Fruit fly (Drosophila melanogaster) whole organism, pupa: Measurements from ENCODE around the gene Kap3.
A peak's percentile ranks its signal among the peaks of the same experiment; 100 is the strongest.

Experiments
- CG10348 ChIP-seq: fragments of 200-800 bp; sonication (Bioruptor generic); IDR thresholded peaks from 2 replicates; pipeline ENCODE4 v1.3.6; 2022; ENCODE audit warnings: missing biosample characterization, missing genetic modification characterization
- CG12605 ChIP-seq: fragments of 200-800 bp; sonication (Bioruptor generic); IDR thresholded peaks from 2 replicates; pipeline ENCODE4 v1.3.6; 2022; ENCODE audit warnings: missing biosample characterization, missing genetic modification characterization
- CG13204 ChIP-seq: fragments of 200-800 bp; sonication (Bioruptor generic); optimal IDR thresholded peaks from 2 replicates; lab custom pipeline; 2018; ENCODE audit warnings: missing biosample characterization, mild to moderate bottlenecking, missing genetic modification characterization, moderate library complexity
- CG14655 ChIP-seq: fragments of 200-800 bp; sonication (Bioruptor generic); optimal IDR thresholded peaks from 3 replicates; lab custom pipeline; 2017; ENCODE audit warnings: mild to moderate bottlenecking, missing biosample characterization, missing genetic modification reagents, missing genetic modification characterization
- CG15710 ChIP-seq: fragments of 200-800 bp; sonication (Bioruptor generic); optimal IDR thresholded peaks from 2 replicates; lab custom pipeline; 2018; ENCODE audit warnings: missing biosample characterization, mild to moderate bottlenecking, missing genetic modification characterization, moderate library complexity
- CG17806 ChIP-seq: fragments of 200-800 bp; sonication (Bioruptor generic); optimal IDR thresholded peaks from 2 replicates; lab custom pipeline; 2018; ENCODE audit warnings: missing biosample characterization, mild to moderate bottlenecking, missing genetic modification characterization, moderate library complexity
- CG32121 ChIP-seq: fragments of 200-800 bp; sonication (Bioruptor generic); IDR thresholded peaks from 2 replicates; pipeline ENCODE4 v1.3.6; 2022; ENCODE audit warnings: missing biosample characterization, missing genetic modification characterization
- CG34367 ChIP-seq: fragments of 200-800 bp; sonication (Bioruptor generic); optimal IDR thresholded peaks from 2 replicates; lab custom pipeline; 2018; ENCODE audit warnings: missing biosample characterization, mild to moderate bottlenecking, missing genetic modification characterization
- CG4496 ChIP-seq: fragments of 200-800 bp; sonication (Bioruptor generic); IDR thresholded peaks from 3 replicates; pipeline ENCODE4 v1.3.6; 2022; ENCODE audit warnings: missing biosample characterization, missing genetic modification characterization
- CG8159 ChIP-seq: fragments of 200-800 bp; sonication (Bioruptor generic); optimal IDR thresholded peaks from 3 replicates; lab custom pipeline; 2018; ENCODE audit warnings: missing biosample characterization, mild to moderate bottlenecking, missing genetic modification characterization, moderate library complexity
- CG8301 ChIP-seq: fragments of 200-800 bp; sonication (Bioruptor generic); optimal IDR thresholded peaks from 2 replicates; lab custom pipeline; 2018; ENCODE audit warnings: missing biosample characterization, mild to moderate bottlenecking, missing genetic modification characterization
- CG9948 ChIP-seq: fragments of 200-800 bp; sonication (Bioruptor generic); optimal IDR thresholded peaks from 2 replicates; lab custom pipeline; 2018; ENCODE audit warnings: missing biosample characterization, mild to moderate bottlenecking, missing genetic modification characterization, moderate library complexity
- D1 ChIP-seq: fragments of 200-800 bp; sonication (Bioruptor generic); optimal IDR thresholded peaks from 2 replicates; lab custom pipeline; 2018; ENCODE audit warnings: missing biosample characterization, mild to moderate bottlenecking, missing genetic modification characterization, moderate library complexity
- EcR ChIP-seq: fragments of 200-800 bp; sonication (Bioruptor generic); optimal IDR thresholded peaks from 3 replicates; lab custom pipeline; 2019; ENCODE audit warnings: missing biosample characterization, missing genetic modification characterization, mild to moderate bottlenecking, moderate library complexity, missing genetic modification reagents
- Ets98B ChIP-seq: fragments of 200-800 bp; sonication (Bioruptor generic); IDR thresholded peaks from 2 replicates; pipeline ENCODE4 v1.3.6; 2022; ENCODE audit warnings: missing biosample characterization, missing genetic modification characterization
- Pif1A ChIP-seq: fragments of 200-800 bp; sonication (Bioruptor generic); optimal IDR thresholded peaks from 3 replicates; lab custom pipeline; 2016; ENCODE audit warnings: missing biosample characterization, missing genetic modification characterization
- Pif1B ChIP-seq: fragments of 200-800 bp; sonication (Bioruptor generic); optimal IDR thresholded peaks from 3 replicates; lab custom pipeline; 2016; ENCODE audit warnings: missing biosample characterization, missing genetic modification characterization
- Snoo ChIP-seq: fragments of 200-800 bp; sonication (Bioruptor generic); optimal IDR thresholded peaks from 3 replicates; lab custom pipeline; 2017; ENCODE audit warnings: missing biosample characterization, mild to moderate bottlenecking, missing genetic modification characterization, inconsistent platforms
- fd96Ca ChIP-seq: fragments of 200-800 bp; sonication (Bioruptor generic); IDR thresholded peaks from 3 replicates; pipeline ENCODE4 v1.3.6; 2022; ENCODE audit warnings: missing biosample characterization, missing genetic modification characterization
- gl ChIP-seq: fragments of 200-800 bp; sonication (Bioruptor generic); optimal IDR thresholded peaks from 2 replicates; lab custom pipeline; 2018; ENCODE audit warnings: missing biosample characterization, mild to moderate bottlenecking, missing genetic modification characterization
- rn ChIP-seq: fragments of 200-800 bp; sonication (Bioruptor generic); IDR thresholded peaks from 2 replicates; pipeline ENCODE4 v1.3.6; 2022; ENCODE audit warnings: missing biosample characterization, missing genetic modification characterization

The Kap3 gene

dm6 chrX:11339868-11340548, at the start of gene Kap3, which contains the start of gene CG34348:
Gene Kap3, minus strand, starts transcription at chrX:11340084.
Gene CG34348, plus strand, starts transcription at chrX:11339873.
- TF ChIP-seq CG8301 (tag; lab: Kevin White, UChicago), result no peak
- peak; percentile 19 for TF ChIP-seq CG14655 (GFP tag; lab: Kevin White, UChicago)
- TF ChIP-seq Snoo (tag; lab: Kevin White, UChicago), result peak; percentile 40
- TF ChIP-seq CG13204 (GFP tag; lab: Kevin White, UChicago), result no peak
- TF ChIP-seq Pif1A, result peak; percentile 47
- peak; percentile 9; the same call in 1 of the 3 replicates for TF ChIP-seq CG4496 (GFP tag; lab: Robert Waterston, UW)
- no peak for TF ChIP-seq Pif1B (GFP tag; lab: Kevin White, UChicago)
- no peak for TF ChIP-seq CG10348 (GFP tag; lab: Robert Waterston, UW)
- TF ChIP-seq CG12605 (GFP tag; lab: Robert Waterston, UW), result peak; percentile 75
- TF ChIP-seq CG32121 (GFP tag; lab: Robert Waterston, UW), result peak; percentile 60; the same call in 1 of the 2 replicates

dm6 chrX:11385498-11385897, 45.6 kb upstream of the Kap3 start:
- TF ChIP-seq fd96Ca (GFP tag; lab: Robert Waterston, UW) (no peak), Pif1A (no peak), CG15710 (no peak), CG8301 (tag; lab: Kevin White, UChicago) (no peak), D1 (no peak), gl (tag; lab: Kevin White, UChicago) (no peak), Snoo (tag; lab: Kevin White, UChicago) (no peak), CG17806 (tag; lab: Kevin White, UChicago) (no peak), CG12605 (GFP tag; lab: Robert Waterston, UW) (no peak)

- TF ChIP-seq CG4496 (GFP tag; lab: Robert Waterston, UW) (peak; percentile 69; the same call in 1 of the 3 replicates), CG15710 (peak; percentile 47), rn (GFP tag; lab: Robert Waterston, UW) (no peak), D1 (no peak), CG9948 (tag; lab: Kevin White, UChicago) (peak; percentile 28), CG14655 (GFP tag; lab: Kevin White, UChicago) (peak; percentile 23), CG8301 (tag; lab: Kevin White, UChicago) (no peak), CG32121 (GFP tag; lab: Robert Waterston, UW) (peak; percentile 58; the same call in 1 of the 2 replicates), CG12605 (GFP tag; lab: Robert Waterston, UW) (no peak), Pif1A (peak; percentile 19), Ets98B (GFP tag; lab: Robert Waterston, UW) (peak; percentile 40), EcR (GFP tag; lab: Kevin White, UChicago) (no peak), Snoo (tag; lab: Kevin White, UChicago) (no peak), CG8159 (tag; lab: Kevin White, UChicago) (peak; percentile 45), CG13204 (GFP tag; lab: Kevin White, UChicago) (no peak), CG10348 (GFP tag; lab: Robert Waterston, UW) (no peak), CG34367 (peak; percentile 11), CG17806 (tag; lab: Kevin White, UChicago) (peak; percentile 38), Pif1B (GFP tag; lab: Kevin White, UChicago) (no peak), gl (tag; lab: Kevin White, UChicago) (no peak), fd96Ca (GFP tag; lab: Robert Waterston, UW) (peak; percentile 68; the same call in 2 of the 3 replicates)
Measured at dm6 chrX:11384023-11384444, 44.1 kb upstream of the Kap3 start.

- TF ChIP-seq CG9948 (tag; lab: Kevin White, UChicago) (no peak), CG4496 (GFP tag; lab: Robert Waterston, UW) (no peak), CG8159 (tag; lab: Kevin White, UChicago) (peak; percentile 33), CG17806 (tag; lab: Kevin White, UChicago) (no peak), Pif1B (GFP tag; lab: Kevin White, UChicago) (no peak), CG14655 (GFP tag; lab: Kevin White, UChicago) (no peak), Pif1A (no peak), CG8301 (tag; lab: Kevin White, UChicago) (no peak), CG32121 (GFP tag; lab: Robert Waterston, UW) (no peak)
Measured at dm6 chrX:11383530-11383929, 43.6 kb upstream of the Kap3 start.

- no peak for TF ChIP-seq CG13204 (GFP tag; lab: Kevin White, UChicago)
- no peak for TF ChIP-seq fd96Ca (GFP tag; lab: Robert Waterston, UW)
- TF ChIP-seq CG9948 (tag; lab: Kevin White, UChicago), result no peak
- no peak for TF ChIP-seq rn (GFP tag; lab: Robert Waterston, UW)
- TF ChIP-seq CG14655 (GFP tag; lab: Kevin White, UChicago), result no peak
- no peak for TF ChIP-seq CG32121 (GFP tag; lab: Robert Waterston, UW)
- no peak for TF ChIP-seq gl (tag; lab: Kevin White, UChicago)
- TF ChIP-seq CG8159 (tag; lab: Kevin White, UChicago), result no peak
- no peak for TF ChIP-seq Ets98B (GFP tag; lab: Robert Waterston, UW)
- no peak for TF ChIP-seq Snoo (tag; lab: Kevin White, UChicago)
- TF ChIP-seq CG15710, result no peak
- TF ChIP-seq CG34367, result no peak
- TF ChIP-seq CG10348 (GFP tag; lab: Robert Waterston, UW), result no peak
- no peak for TF ChIP-seq Pif1B (GFP tag; lab: Kevin White, UChicago)
- TF ChIP-seq Pif1A, result no peak
Measured at dm6 chrX:11382588-11382987, 42.7 kb upstream of the Kap3 start.
